Fruit fly (Drosophila melanogaster): Measurements from ENCODE around the gene dsx-c73A.

DNA sequence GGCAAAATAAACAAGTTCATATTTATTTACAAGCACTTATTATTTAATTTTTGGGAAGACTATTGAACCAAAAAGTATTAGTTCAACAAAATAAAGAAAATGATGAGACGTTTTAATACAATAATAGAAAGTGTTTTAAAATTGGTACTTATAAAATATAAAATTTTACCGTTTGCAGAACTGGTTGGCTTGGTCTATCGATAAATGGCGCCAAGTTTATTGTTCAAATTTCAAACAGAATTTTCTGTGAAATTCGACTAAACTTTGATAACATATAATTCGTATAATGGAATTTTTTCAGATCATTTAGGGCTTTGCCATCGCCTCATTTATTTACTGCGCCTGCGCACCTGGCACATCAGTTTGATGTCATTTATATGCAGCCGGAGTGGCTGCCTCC, 61.0 kb downstream of the dsx-c73A start:
- TF ChIP-seq rn (GFP tag; IDR thresholded peaks at IDR 0.05) (no peak), Pif1B (GFP tag; optimal IDR thresholded peaks at IDR 0.05) (no peak), CG32121 (GFP tag; IDR thresholded peaks at IDR 0.05) (no peak), CG14655 (GFP tag; optimal IDR thresholded peaks at IDR 0.05) (no peak), gl (tag; optimal IDR thresholded peaks at IDR 0.05) (no peak), CG9948 (tag; optimal IDR thresholded peaks at IDR 0.05) (no peak), D1 (tag; optimal IDR thresholded peaks at IDR 0.05) (no peak), Snoo (tag; optimal IDR thresholded peaks at IDR 0.05) (no peak), CG12605 (GFP tag; IDR thresholded peaks at IDR 0.05) (no peak)
